Worm (Caenorhabditis elegans) whole organism, young adult: Measurements from ENCODE around the gene F18E9.3.

Experiments
- B0019.2 ChIP-seq: fragments of 200-800 bp; sonication (Bioruptor generic); conservative IDR thresholded peaks from 2 replicates; pipeline ENCODE4 v1.3.6; 2022; ENCODE audit warnings: missing genetic modification reagents, missing genetic modification characterization, missing compliant biosample characterization
- F23B12.7 ChIP-seq: sonication (generic microtip); optimal IDR thresholded peaks from 2 replicates; lab custom pipeline; 2017; ENCODE audit warnings: missing genetic modification characterization, mild to moderate bottlenecking, missing compliant biosample characterization, antibody characterized with exemption, moderate library complexity; ENCODE audit not compliant: insufficient read depth
- F57A8.1 ChIP-seq: fragments of 200-800 bp; sonication (Bioruptor generic); optimal IDR thresholded peaks from 2 replicates; lab custom pipeline; 2018; ENCODE audit warnings: mild to moderate bottlenecking, missing genetic modification characterization, moderate library complexity, missing compliant biosample characterization
- Y53G8AR.9 ChIP-seq: fragments of 200-800 bp; sonication (Bioruptor generic); conservative IDR thresholded peaks from 2 replicates; pipeline ENCODE4 v1.3.6; 2022; ENCODE audit warnings: missing genetic modification reagents, missing genetic modification characterization, missing compliant biosample characterization
- Y56A3A.18 ChIP-seq: fragments of 200-800 bp; sonication (Bioruptor generic); IDR thresholded peaks from 2 replicates; pipeline ENCODE4 v1.3.6; 2022; ENCODE audit warnings: missing genetic modification reagents, missing genetic modification characterization, missing compliant biosample characterization
- akir-1 ChIP-seq: fragments of 200-800 bp; sonication (Bioruptor generic); optimal IDR thresholded peaks from 2 replicates; lab custom pipeline; 2018; ENCODE audit warnings: mild to moderate bottlenecking, missing genetic modification characterization, moderate library complexity, missing compliant biosample characterization
- attf-3 ChIP-seq: fragments of 200-800 bp; sonication (Bioruptor generic); conservative IDR thresholded peaks from 2 replicates; pipeline ENCODE4 v1.3.6; 2022; ENCODE audit warnings: missing genetic modification reagents, missing genetic modification characterization, missing compliant biosample characterization
- ccch-3 ChIP-seq: fragments of 200-800 bp; sonication (Bioruptor generic); optimal IDR thresholded peaks from 2 replicates; lab custom pipeline; 2018; ENCODE audit warnings: mild to moderate bottlenecking, missing genetic modification characterization, missing compliant biosample characterization
- chd-7 ChIP-seq: sonication (generic microtip); optimal IDR thresholded peaks from 2 replicates; lab custom pipeline; 2016; ENCODE audit warnings: mild to moderate bottlenecking, missing genetic modification characterization, moderate library complexity, missing compliant biosample characterization
- die-1 ChIP-seq: sonication (generic microtip); optimal IDR thresholded peaks from 2 replicates; lab custom pipeline; 2016; ENCODE audit warnings: missing genotype, mild to moderate bottlenecking, missing genetic modification characterization, missing compliant biosample characterization
- efl-1 ChIP-seq: fragments of 150-350 bp; optimal IDR thresholded peaks from 2 replicates; lab custom pipeline; 2014; ENCODE audit warnings: missing biosample characterization, missing genetic modification reagents, missing genetic modification characterization
- egl-44 ChIP-seq: fragments of 200-800 bp; sonication (Bioruptor generic); IDR thresholded peaks from 2 replicates; pipeline ENCODE4 v1.3.6; 2022; ENCODE audit warnings: missing genetic modification reagents, missing genetic modification characterization, missing compliant biosample characterization
- gei-17 ChIP-seq: fragments of 200-800 bp; sonication (Bioruptor generic); optimal IDR thresholded peaks from 2 replicates; lab custom pipeline; 2018; ENCODE audit warnings: mild to moderate bottlenecking, missing genetic modification characterization, missing compliant biosample characterization
- hlh-26 ChIP-seq: fragments of 200-800 bp; sonication (Bioruptor generic); conservative IDR thresholded peaks from 2 replicates; pipeline ENCODE4 v1.3.6; 2022; ENCODE audit warnings: missing genetic modification reagents, missing genetic modification characterization, missing compliant biosample characterization
- hmg-1.2 ChIP-seq: fragments of 200-800 bp; sonication (Bioruptor generic); IDR thresholded peaks from 2 replicates; pipeline ENCODE4 v1.3.6; 2022; ENCODE audit warnings: missing genetic modification reagents, missing genetic modification characterization, missing compliant biosample characterization
- hmg-20 ChIP-seq: fragments of 200-800 bp; sonication (Bioruptor generic); IDR thresholded peaks from 2 replicates; pipeline ENCODE4 v1.3.6; 2022; ENCODE audit warnings: missing genetic modification reagents, missing genetic modification characterization, missing compliant biosample characterization
- hrde-1 ChIP-seq: sonication (generic microtip); optimal IDR thresholded peaks from 2 replicates; lab custom pipeline; 2016; ENCODE audit warnings: missing genetic modification characterization, mild to moderate bottlenecking, missing compliant biosample characterization, moderate library complexity, missing genotype, missing genetic modification reagents, borderline replicate concordance
- lag-1 ChIP-seq: fragments of 200-800 bp; sonication (Bioruptor generic); IDR thresholded peaks from 2 replicates; pipeline ENCODE4 v1.3.6; 2022; ENCODE audit warnings: missing genetic modification reagents, missing genetic modification characterization, missing compliant biosample characterization
- let-526 ChIP-seq: fragments of 200-800 bp; sonication (Bioruptor generic); IDR thresholded peaks from 2 replicates; pipeline ENCODE4 v1.3.6; 2022; ENCODE audit warnings: missing genetic modification reagents, missing genetic modification characterization, missing compliant biosample characterization
- lin-40 ChIP-seq: sonication (generic microtip); optimal IDR thresholded peaks from 2 replicates; lab custom pipeline; 2016; ENCODE audit warnings: missing genetic modification characterization, mild to moderate bottlenecking, missing compliant biosample characterization, missing genotype, missing genetic modification reagents
- lsy-27 ChIP-seq: sonication (generic microtip); optimal IDR thresholded peaks from 2 replicates; lab custom pipeline; 2017; ENCODE audit warnings: missing genetic modification characterization, mild to moderate bottlenecking, missing compliant biosample characterization, antibody characterized with exemption, missing genotype, borderline replicate concordance; ENCODE audit not compliant: insufficient read depth
- madf-10 ChIP-seq: sonication (generic microtip); optimal IDR thresholded peaks from 2 replicates; lab custom pipeline; 2016; ENCODE audit warnings: mild to moderate bottlenecking, missing genetic modification characterization, missing compliant biosample characterization
- madf-3 ChIP-seq: fragments of 200-800 bp; sonication (Bioruptor generic); IDR thresholded peaks from 2 replicates; pipeline ENCODE4 v1.3.6; 2022; ENCODE audit warnings: missing genetic modification reagents, missing genetic modification characterization, missing compliant biosample characterization
- madf-8 ChIP-seq: fragments of 200-800 bp; sonication (Bioruptor generic); conservative IDR thresholded peaks from 2 replicates; pipeline ENCODE4 v1.3.6; 2022; ENCODE audit warnings: missing genetic modification reagents, missing genetic modification characterization, missing compliant biosample characterization
- mcd-1 ChIP-seq: fragments of 200-800 bp; sonication (Bioruptor generic); IDR thresholded peaks from 2 replicates; pipeline ENCODE4 v1.3.6; 2022; ENCODE audit warnings: missing genetic modification reagents, missing genetic modification characterization, missing compliant biosample characterization
- mel-28 ChIP-seq: sonication (generic microtip); optimal IDR thresholded peaks from 2 replicates; lab custom pipeline; 2016; ENCODE audit warnings: borderline replicate concordance, mild to moderate bottlenecking, missing genetic modification characterization, missing compliant biosample characterization
- mxl-1 ChIP-seq: sonication (generic microtip); optimal IDR thresholded peaks from 2 replicates; lab custom pipeline; 2016; ENCODE audit warnings: missing genetic modification characterization, missing compliant biosample characterization
- nhr-120 ChIP-seq: fragments of 200-800 bp; sonication (Bioruptor generic); IDR thresholded peaks from 2 replicates; pipeline ENCODE4 v1.3.6; 2022; ENCODE audit warnings: missing genetic modification characterization, missing compliant biosample characterization
- nhr-179 ChIP-seq: sonication (generic microtip); optimal IDR thresholded peaks from 2 replicates; lab custom pipeline; 2016; ENCODE audit warnings: mild to moderate bottlenecking, missing genetic modification characterization, missing compliant biosample characterization
- nhr-90 ChIP-seq: sonication (generic microtip); optimal IDR thresholded peaks from 2 replicates; lab custom pipeline; 2016; ENCODE audit warnings: missing genotype, mild to moderate bottlenecking, missing genetic modification characterization, missing compliant biosample characterization
- pbrm-1 ChIP-seq: fragments of 200-800 bp; sonication (Bioruptor generic); IDR thresholded peaks from 2 replicates; pipeline ENCODE4 v1.3.6; 2022; ENCODE audit warnings: missing genetic modification reagents, missing genetic modification characterization, missing compliant biosample characterization
- pha-4 ChIP-seq: fragments of 150-350 bp; sonication (generic microtip); optimal IDR thresholded peaks from 2 replicates; lab custom pipeline; 2014; ENCODE audit warnings: missing biosample characterization, missing genetic modification reagents, missing genetic modification characterization
- rpc-1 ChIP-seq, 2 experiments: fragments of 150-350 bp in 1 of 2; sonication (generic microtip) in 1 of 2; optimal IDR thresholded peaks; 2 replicates each; lab custom pipeline; 2014 to 2018; ENCODE audit warnings: missing biosample characterization in 1 of 2, missing genetic modification characterization in 1 of 2, missing genetic modification reagents in 1 of 2, missing genotype in 1 of 2
- snpc-1.3 ChIP-seq: sonication (generic microtip); optimal IDR thresholded peaks from 2 replicates; lab custom pipeline; 2017; ENCODE audit warnings: missing genetic modification characterization, mild to moderate bottlenecking, missing compliant biosample characterization, antibody characterized with exemption, moderate library complexity, missing genotype, missing genetic modification reagents; ENCODE audit not compliant: insufficient read depth
- snpc-4 ChIP-seq, 5 experiments: fragments of 150-350 bp in 1 of 5; sonication (generic microtip) in 4 of 5; optimal IDR thresholded peaks; 2 replicates each; lab custom pipeline; 2014 to 2018; ENCODE audit warnings: missing genetic modification characterization in 5 of 5, missing biosample characterization in 3 of 5, antibody characterized with exemption in 2 of 5, mild to moderate bottlenecking in 2 of 5, missing compliant biosample characterization in 2 of 5, missing genotype in 2 of 5, moderate library complexity in 2 of 5, missing genetic modification reagents in 1 of 5
- tbp1 ChIP-seq: fragments of 200-800 bp; sonication (Bioruptor generic); optimal IDR thresholded peaks from 2 replicates; lab custom pipeline; 2018; ENCODE audit warnings: mild to moderate bottlenecking, missing genetic modification characterization, missing compliant biosample characterization
- zfh-2 ChIP-seq: fragments of 200-800 bp; sonication (Bioruptor generic); conservative IDR thresholded peaks from 2 replicates; pipeline ENCODE4 v1.3.6; 2022; ENCODE audit warnings: missing genetic modification reagents, missing genetic modification characterization, missing compliant biosample characterization
- ztf-25 ChIP-seq: fragments of 200-800 bp; sonication (Bioruptor generic); IDR thresholded peaks from 2 replicates; pipeline ENCODE4 v1.3.6; 2022; ENCODE audit warnings: missing genetic modification reagents, missing genetic modification characterization, missing compliant biosample characterization

F18E9.3 gene

ce11 chrX:8608756-8609155 is 22.8 kb downstream of the F18E9.3 start (continued):
- TF ChIP-seq efl-1 (GFP tag; lab: Kevin White, UChicago) (no peak), lsy-27 (tag; lab: Kevin White, UChicago) (peak; percentile 42), mel-28 (tag; lab: Kevin White, UChicago) (no peak), tbp1 (peak; percentile 90), nhr-179 (tag; lab: Kevin White, UChicago) (peak; percentile 7), die-1 (tag; lab: Kevin White, UChicago) (peak; percentile 72), let-526 (GFP tag; lab: Robert Waterston, UW) (peak; percentile 73), nhr-90 (tag; lab: Kevin White, UChicago) (peak; percentile 81), Y53G8AR.9 (no peak), B0019.2 (GFP tag; lab: Robert Waterston, UW) (no peak), mxl-1 (peak; percentile 53), pha-4 (tag; lab: Kevin White, UChicago) (no peak), hrde-1 (tag; lab: Kevin White, UChicago) (peak; percentile 53), attf-3 (GFP tag; lab: Robert Waterston, UW) (0 out of 2 replicates have a peak, but pooled peaks have one; percentile 14), hmg-20 (GFP tag; lab: Robert Waterston, UW) (peak; percentile 62; the same call in 1 of the 2 replicates), ztf-25 (GFP tag; lab: Robert Waterston, UW) (peak; percentile 27; the same call in 1 of the 2 replicates), madf-8 (no peak), lag-1 (GFP tag; lab: Robert Waterston, UW) (no peak), gei-17 (GFP tag; lab: Kevin White, UChicago) (no peak), hmg-1.2 (peak; percentile 77; the same call in 1 of the 2 replicates), pbrm-1 (peak; percentile 47; the same call in 1 of the 2 replicates), akir-1 (GFP tag; lab: Kevin White, UChicago) (no peak), snpc-4 (GFP tag; optimal IDR thresholded peaks at IDR 0.05; lab: Kevin White, UChicago) (peak; percentile 47), snpc-4 (tag; optimal IDR thresholded peaks at IDR 0.05; lab: Kevin White, UChicago) (peak in 2 of 4 experiments; percentile 51 to 60), lin-40 (peak; percentile 50), F23B12.7 (tag; lab: Kevin White, UChicago) (peak; percentile 53), rpc-1 (optimal IDR thresholded peaks at IDR 0.05; lab: Kevin White, UChicago) (peak; percentile 97), rpc-1 (tag; optimal IDR thresholded peaks at IDR 0.05; lab: Kevin White, UChicago) (peak; percentile 92), madf-3 (GFP tag; lab: Robert Waterston, UW) (no peak), nhr-120 (no peak), chd-7 (peak; percentile 71), zfh-2 (GFP tag; lab: Robert Waterston, UW) (no peak), egl-44 (GFP tag; lab: Robert Waterston, UW) (no peak), ccch-3 (no peak), F57A8.1 (no peak), snpc-1.3 (tag; lab: Kevin White, UChicago) (peak; percentile 38), mcd-1 (no peak; the same call in none of the 2 replicates), Y56A3A.18 (0 out of 2 replicates have a peak, but pooled peaks have one; percentile 65), madf-10 (tag; lab: Kevin White, UChicago) (no peak), hlh-26 (GFP tag; lab: Robert Waterston, UW) (no peak)
- TF ChIP-seq, all 124 proteins: peak for 53
